Worm (Caenorhabditis elegans) whole organism, L4/young adult: Measurements from ENCODE around the gene nhr-50.
"Not testable (repeated sequence)": the region's sequence is repeated elsewhere in the genome, so short reads cannot be mapped to it uniquely, and the experiment has no call there.

ENCODE experiments used
- W03F9.2 ChIP-seq: fragments of 150-350 bp; optimal IDR thresholded peaks from 2 replicates; lab custom pipeline; 2014; ENCODE audit warnings: missing biosample characterization, missing genetic modification characterization
- dao-5 ChIP-seq: sonication (generic microtip); optimal IDR thresholded peaks from 2 replicates; lab custom pipeline; 2016; ENCODE audit warnings: missing genotype, missing genetic modification characterization, moderate library complexity, missing compliant biosample characterization
- him-1 ChIP-seq: sonication (generic microtip); optimal IDR thresholded peaks from 2 replicates; lab custom pipeline; 2016; ENCODE audit warnings: missing genotype, missing genetic modification reagents, missing genetic modification characterization, missing compliant biosample characterization

Gene nhr-50

DNA sequence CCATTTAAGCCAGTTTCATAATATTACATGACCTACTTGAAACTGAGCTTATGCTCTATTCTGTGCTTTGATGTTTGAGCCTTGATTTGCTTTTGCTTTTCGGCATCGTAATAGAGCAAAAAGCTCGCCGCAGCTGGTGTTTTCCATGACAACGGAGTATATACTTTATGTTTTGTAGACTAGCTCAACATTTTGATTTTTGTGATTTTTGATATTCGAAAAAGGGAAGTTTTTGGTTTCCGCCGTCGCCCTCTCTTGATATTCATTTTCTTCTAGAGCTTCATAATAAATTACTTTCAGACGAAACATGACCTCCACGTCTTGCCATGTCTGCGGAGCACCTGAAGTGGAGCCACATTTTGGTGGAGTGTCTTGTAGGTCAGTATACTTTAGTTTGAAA is 1.9 kb upstream of the nhr-50 start, which contains the start of gene nhr-63:
Gene nhr-63, plus strand, starts transcription at position 301 of the 400 bp plus-strand sequence.
- TF ChIP-seq W03F9.2 (tag; lab: Kevin White, UChicago), result no peak
- TF ChIP-seq dao-5 (tag; lab: Kevin White, UChicago), result no peak
- TF ChIP-seq him-1 (tag; lab: Kevin White, UChicago), result no peak

DNA sequence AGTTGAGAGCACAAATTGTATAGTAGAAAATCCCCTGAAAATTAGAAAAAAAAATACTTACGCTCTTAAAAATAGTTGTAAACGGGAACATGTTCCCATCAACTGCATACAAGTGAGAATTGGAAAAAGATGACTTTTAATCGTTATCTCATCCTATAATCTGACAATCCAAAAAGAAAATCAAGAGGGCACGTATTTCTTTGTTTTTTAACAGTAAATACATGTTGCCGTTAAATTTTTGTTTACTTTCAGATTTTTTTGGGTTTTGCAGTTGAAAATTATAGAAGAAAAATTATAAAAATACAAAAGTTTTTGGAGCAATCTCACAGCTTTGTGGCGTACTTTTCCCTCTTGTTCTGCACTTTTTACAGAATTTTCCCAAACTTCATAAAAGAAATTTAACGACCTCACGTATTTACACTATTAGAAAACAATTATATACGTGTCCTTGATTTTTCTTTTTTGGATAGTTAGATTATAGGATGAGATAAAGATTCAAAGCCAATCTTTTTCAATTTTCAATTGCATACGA is 3.7 kb downstream of the nhr-50 start, which contains the start of the genes C06C6.9 and C06C6.8:
Gene C06C6.9, minus strand, starts transcription at position 101 of the 532 bp plus-strand sequence.
Gene C06C6.8, plus strand, starts transcription at position 482 of the 532 bp plus-strand sequence.
- TF ChIP-seq dao-5 (tag; lab: Kevin White, UChicago), result no peak
- no peak for TF ChIP-seq him-1 (tag; lab: Kevin White, UChicago)
- no peak for TF ChIP-seq W03F9.2 (tag; lab: Kevin White, UChicago)

DNA sequence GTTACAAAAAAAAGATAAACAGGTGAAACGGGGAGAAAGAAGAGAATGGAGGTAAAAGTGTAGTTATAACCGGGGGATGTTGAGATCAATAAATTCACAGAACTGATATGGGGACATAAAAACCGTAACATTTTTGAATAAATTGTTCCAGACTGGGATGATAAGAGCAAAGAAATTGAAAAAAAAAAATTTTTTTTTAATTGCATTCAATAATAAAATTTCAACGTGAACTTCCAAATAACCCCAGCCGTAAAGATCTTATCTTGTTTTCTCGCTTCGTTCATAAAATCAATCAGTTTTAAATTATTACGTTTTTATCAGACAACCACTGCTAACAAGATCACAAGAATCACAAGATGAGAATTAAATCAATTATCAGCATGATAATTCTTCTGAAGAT is 8.6 kb downstream of the nhr-50 start, which contains the start of gene C06C6.7:
Gene C06C6.7, plus strand, starts transcription at position 301 of the 400 bp plus-strand sequence.
- not testable (repeated sequence) for TF ChIP-seq W03F9.2, dao-5, him-1 (tag; lab: Kevin White, UChicago)

DNA sequence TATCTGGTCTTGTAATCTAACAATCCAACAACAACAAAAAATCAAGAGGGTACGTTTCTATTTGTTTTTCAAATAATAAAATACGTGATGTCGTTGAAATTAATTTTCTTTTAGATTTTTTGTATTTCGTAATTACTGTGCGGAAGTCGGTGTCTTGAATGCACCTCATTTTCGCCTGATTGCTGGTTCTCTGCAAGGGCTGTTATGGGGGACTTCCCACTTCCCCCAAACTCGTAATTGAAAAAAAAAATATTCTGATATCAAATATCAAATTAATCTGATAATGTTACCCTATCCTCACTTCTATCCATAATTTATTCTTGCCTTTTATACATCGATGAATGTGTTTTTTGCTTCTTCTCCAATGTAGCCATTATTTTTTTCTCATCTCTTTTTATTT is 12.4 kb downstream of the nhr-50 start, which contains the start of gene F36G9.15:
Gene F36G9.15, minus strand, starts transcription at position 101 of the 400 bp plus-strand sequence.
- no peak for TF ChIP-seq him-1 (tag; lab: Kevin White, UChicago)
- TF ChIP-seq dao-5 (tag; lab: Kevin White, UChicago), result no peak
- no peak for TF ChIP-seq W03F9.2 (tag; lab: Kevin White, UChicago)

DNA sequence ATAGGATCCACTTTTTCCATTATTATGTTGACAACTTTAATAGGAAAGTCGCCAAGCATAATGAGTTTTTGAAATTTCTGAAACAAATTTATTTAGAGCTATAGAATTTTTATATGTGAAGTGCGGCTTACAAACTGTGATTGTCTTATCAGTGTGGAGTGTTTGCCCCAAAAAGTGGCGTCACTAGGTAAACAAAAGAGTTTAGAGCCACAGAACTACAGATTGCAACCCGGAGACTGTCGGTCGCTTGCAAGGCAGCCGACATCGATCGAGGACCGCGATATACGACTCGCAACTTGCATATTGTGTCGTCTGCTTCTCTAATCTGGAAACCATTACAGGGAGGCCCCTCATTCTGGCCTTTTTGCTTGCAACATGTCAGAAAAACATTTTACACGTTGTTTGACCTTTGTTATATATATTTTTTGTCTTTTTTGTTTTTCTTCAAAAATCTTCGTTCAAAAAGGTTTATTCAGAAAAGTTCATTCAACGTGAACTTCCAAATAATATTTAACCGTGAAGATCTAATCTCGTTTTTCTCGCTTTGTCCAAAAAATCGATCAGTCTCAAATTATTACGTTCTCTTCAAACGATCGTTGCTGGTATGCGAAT is 17.6 kb downstream of the nhr-50 start, which contains the start of the genes fbxa-99 and F36G9.13:
Gene fbxa-99, minus strand, starts transcription at position 122 of the 612 bp plus-strand sequence.
Gene F36G9.13, plus strand, starts transcription at position 562 of the 612 bp plus-strand sequence.
- TF ChIP-seq him-1 (tag; lab: Kevin White, UChicago) (no peak), dao-5 (tag; lab: Kevin White, UChicago) (no peak), W03F9.2 (tag; lab: Kevin White, UChicago) (no peak)

DNA sequence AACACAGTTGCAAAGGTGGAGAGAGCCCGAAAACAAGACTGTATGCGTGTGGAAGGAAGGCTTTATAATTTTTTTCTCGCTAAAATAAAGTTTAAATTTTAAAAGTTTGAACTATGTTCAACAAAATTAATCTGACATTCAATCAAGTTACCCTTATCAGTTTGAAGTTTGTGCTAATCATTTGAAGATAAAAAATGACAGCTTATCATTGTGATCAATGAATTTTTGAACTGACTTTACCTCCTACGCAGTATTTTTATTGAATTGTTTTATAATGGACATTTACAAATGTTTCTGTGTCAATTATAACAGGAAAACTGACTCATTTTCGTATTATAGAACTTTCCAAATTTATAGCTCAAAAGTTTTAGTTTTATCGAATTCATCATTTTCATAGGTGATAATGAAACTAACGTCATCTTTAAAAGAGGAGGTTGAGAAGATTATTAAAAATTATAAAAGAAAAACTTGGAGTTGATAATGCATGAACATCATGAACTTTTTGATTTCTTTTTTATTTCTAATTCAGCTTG is 22.1 kb downstream of the nhr-50 start, which contains the start of gene oac-20:
Gene oac-20, plus strand, starts transcription at position 483 of the 533 bp plus-strand sequence.
- no peak for TF ChIP-seq dao-5 (tag; lab: Kevin White, UChicago)
- no peak for TF ChIP-seq him-1 (tag; lab: Kevin White, UChicago)
- no peak for TF ChIP-seq W03F9.2 (tag; lab: Kevin White, UChicago)

DNA sequence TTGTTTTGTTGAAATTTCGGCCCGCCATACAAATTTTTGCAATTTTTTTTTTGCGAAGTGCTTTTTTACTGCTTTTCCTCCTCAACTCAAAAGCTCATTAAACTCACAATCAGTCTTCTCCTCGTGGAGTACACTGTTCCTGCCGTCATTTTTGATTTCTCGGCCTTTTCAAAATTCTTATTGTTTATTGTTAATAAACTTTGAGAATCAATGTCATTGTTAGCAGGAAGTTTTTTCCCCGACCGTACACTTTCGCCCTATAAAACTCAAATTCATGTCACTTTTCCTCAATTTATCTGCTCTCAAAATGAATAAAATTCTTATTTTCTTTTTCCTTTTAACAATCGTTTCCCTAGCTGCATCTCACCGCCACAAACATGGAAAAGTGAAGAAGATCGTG is 24.6 kb downstream of the nhr-50 start, which contains the start of gene clec-232:
Gene clec-232, plus strand, starts transcription at position 301 of the 400 bp plus-strand sequence.
- no peak for TF ChIP-seq dao-5 (tag; lab: Kevin White, UChicago)

DNA sequence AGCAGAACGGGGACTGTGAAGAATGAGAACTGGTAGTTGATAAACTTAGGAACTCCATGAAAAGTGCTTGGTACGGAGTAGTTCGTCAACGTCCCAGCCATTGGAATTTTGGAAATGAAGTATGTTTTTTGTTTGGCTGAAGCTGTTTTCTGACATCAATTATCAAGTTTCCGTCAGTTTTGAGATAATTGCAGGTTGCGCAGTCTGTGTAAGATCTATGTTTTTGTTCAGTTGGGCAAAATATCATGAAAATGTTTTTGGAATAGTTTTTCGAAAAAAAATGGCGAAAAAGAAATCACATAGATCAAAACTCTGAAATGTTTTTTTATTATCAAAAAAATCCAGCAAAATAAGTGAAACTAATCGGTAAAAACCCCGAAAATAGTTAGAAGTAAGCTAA is 25.6 kb downstream of the nhr-50 start, which contains the start of gene sru-22:
Gene sru-22, minus strand, starts transcription at position 101 of the 400 bp plus-strand sequence.
- no peak for TF ChIP-seq W03F9.2 (tag; lab: Kevin White, UChicago)
- TF ChIP-seq him-1 (tag; lab: Kevin White, UChicago), result no peak
- TF ChIP-seq dao-5 (tag; lab: Kevin White, UChicago), result no peak

DNA sequence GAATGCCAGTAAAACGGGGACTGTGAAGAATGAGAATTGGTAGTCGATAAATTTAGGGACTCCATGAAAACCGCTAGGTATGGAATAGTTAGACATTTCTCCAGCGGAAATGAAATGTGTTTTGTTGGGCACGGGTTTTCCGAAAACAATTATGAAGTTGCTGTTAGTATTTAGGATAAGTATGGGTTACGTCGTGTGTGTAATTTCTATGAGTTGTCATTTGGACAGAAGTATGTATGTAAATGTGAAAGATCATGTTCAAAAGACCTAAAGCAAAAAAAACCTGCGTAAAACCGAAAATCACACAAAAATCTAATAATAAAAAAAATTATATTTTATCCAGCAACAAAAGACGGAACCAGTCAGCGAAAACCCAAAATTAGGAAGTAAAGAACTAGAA is 27.9 kb downstream of the nhr-50 start, which contains the start of gene sru-23:
Gene sru-23, minus strand, starts transcription at position 101 of the 400 bp plus-strand sequence.
- no peak for TF ChIP-seq him-1 (tag; lab: Kevin White, UChicago)

DNA sequence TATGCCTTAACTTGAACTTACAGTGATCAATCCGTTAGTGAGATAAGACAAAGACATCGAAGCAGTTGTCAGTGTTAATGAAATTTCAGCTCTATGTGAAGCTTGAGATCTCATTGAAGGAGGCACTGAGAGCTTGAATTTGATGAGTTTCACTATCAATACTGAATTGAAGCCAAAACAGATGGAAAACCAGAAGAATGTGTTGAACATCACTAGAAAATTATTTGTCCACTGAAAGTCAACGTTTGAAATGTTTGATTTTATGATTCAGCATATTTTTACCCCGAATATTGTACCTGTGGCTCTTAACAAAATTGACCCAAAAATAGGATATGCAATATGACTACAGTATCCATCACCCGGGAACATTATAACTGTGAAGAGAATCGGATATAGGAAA is 29.6 kb downstream of the nhr-50 start:
- TF ChIP-seq him-1 (tag; lab: Kevin White, UChicago) (no peak), dao-5 (tag; lab: Kevin White, UChicago) (no peak), W03F9.2 (tag; lab: Kevin White, UChicago) (no peak)

DNA sequence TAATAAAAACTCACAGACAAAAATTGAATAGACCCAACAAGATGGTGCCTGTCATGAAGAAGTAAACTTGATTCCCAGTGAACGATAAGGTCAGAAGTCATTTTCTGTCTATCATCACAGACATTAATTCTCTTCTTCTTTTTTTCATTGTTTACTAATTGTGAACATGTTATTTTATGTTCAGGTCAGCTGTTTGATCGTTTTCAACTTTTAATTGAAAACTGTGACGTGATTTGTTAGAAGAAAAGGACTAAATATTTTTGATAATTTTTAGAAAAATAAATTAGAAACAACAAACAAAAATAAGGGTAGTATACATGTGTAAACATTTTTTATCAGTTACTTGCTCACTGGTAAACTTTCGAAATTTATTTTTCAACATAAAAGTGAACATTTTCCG is 30.8 kb downstream of the nhr-50 start, which contains the start of gene F36G9.7:
Gene F36G9.7, minus strand, starts transcription at position 101 of the 400 bp plus-strand sequence.
- TF ChIP-seq dao-5 (tag; lab: Kevin White, UChicago), result no peak
- no peak for TF ChIP-seq W03F9.2 (tag; lab: Kevin White, UChicago)
- TF ChIP-seq him-1 (tag; lab: Kevin White, UChicago), result no peak

DNA sequence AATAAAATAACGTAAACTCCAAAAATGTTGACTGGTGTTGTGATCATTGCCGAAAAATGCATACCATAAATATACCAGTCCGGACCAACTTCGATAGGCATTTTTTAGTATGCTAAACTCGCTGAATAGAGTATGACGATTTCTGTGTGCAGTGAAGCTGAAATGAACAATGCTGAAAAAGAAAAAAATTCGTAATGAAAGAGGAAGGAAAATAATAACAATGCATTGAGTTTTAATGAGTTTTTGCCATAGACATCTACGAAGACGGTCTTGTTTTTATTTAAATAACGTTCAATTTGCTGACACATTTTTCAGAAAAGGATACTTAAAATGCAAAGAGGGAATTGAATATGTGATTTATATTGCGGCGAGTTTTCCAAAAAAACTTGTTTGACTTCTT is 32.9 kb downstream of the nhr-50 start, which contains the start of gene sri-1:
Gene sri-1, minus strand, starts transcription at position 101 of the 400 bp plus-strand sequence.
- TF ChIP-seq W03F9.2 (tag; lab: Kevin White, UChicago) (no peak), him-1 (tag; lab: Kevin White, UChicago) (no peak), dao-5 (tag; lab: Kevin White, UChicago) (no peak)

DNA sequence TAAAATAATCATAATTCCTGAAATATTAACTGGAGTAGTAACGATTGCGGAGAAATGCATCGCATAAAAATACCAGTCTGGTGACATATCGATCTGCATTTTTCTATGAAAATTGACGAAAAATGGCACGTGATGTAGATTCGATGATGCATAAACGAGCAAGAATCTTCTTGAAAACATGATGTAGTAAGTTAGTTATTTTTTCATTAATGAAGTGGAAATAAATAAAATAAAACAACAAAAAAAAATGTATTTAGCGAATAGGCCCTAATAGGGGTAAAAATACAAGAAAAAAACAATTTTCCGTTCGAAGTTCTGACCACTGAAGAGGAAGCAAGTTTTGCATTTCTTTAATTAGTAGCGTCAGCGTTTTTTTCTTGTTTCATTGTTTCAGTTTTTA is 35.3 kb downstream of the nhr-50 start, which contains the start of gene sri-2:
Gene sri-2, minus strand, starts transcription at position 101 of the 400 bp plus-strand sequence.
- TF ChIP-seq him-1 (tag; lab: Kevin White, UChicago) (no peak), dao-5 (tag; lab: Kevin White, UChicago) (no peak)
